Worm (Caenorhabditis elegans) whole organism, young adult: Measurements from ENCODE around the gene mxl-1.

Experiments
- B0019.2 ChIP-seq: fragments of 200-800 bp; sonication (Bioruptor generic); conservative IDR thresholded peaks from 2 replicates; pipeline ENCODE4 v1.3.6; 2022; ENCODE audit warnings: missing genetic modification reagents, missing genetic modification characterization, missing compliant biosample characterization
- D2030.7 ChIP-seq: fragments of 200-800 bp; sonication (Bioruptor generic); IDR thresholded peaks from 2 replicates; pipeline ENCODE4 v1.3.6; 2022; ENCODE audit warnings: missing genetic modification reagents, missing genetic modification characterization, missing compliant biosample characterization
- F22D6.2 ChIP-seq: sonication (generic microtip); optimal IDR thresholded peaks from 2 replicates; lab custom pipeline; 2016; ENCODE audit warnings: mild to moderate bottlenecking, missing genetic modification characterization, missing compliant biosample characterization
- F37B4.10 ChIP-seq: fragments of 200-800 bp; sonication (Bioruptor generic); IDR thresholded peaks from 2 replicates; pipeline ENCODE4 v1.3.6; 2022; ENCODE audit warnings: missing genetic modification characterization, missing compliant biosample characterization
- F57C9.4 ChIP-seq: sonication (generic microtip); optimal IDR thresholded peaks from 2 replicates; lab custom pipeline; 2017; ENCODE audit warnings: mild to moderate bottlenecking, missing genetic modification characterization, missing compliant biosample characterization
- T07F8.4 ChIP-seq: sonication (generic microtip); optimal IDR thresholded peaks from 2 replicates; lab custom pipeline; 2016; ENCODE audit warnings: mild to moderate bottlenecking, missing genetic modification characterization, moderate library complexity, missing compliant biosample characterization
- Y53F4B.3 ChIP-seq: fragments of 200-800 bp; sonication (Bioruptor generic); IDR thresholded peaks from 2 replicates; pipeline ENCODE4 v1.3.6; 2022; ENCODE audit warnings: missing genetic modification reagents, missing genetic modification characterization, missing compliant biosample characterization
- ZK185.1 ChIP-seq: sonication (generic microtip); optimal IDR thresholded peaks from 2 replicates; lab custom pipeline; 2016; ENCODE audit warnings: mild to moderate bottlenecking, missing genetic modification characterization, missing compliant biosample characterization; ENCODE audit not compliant: poor library complexity, severe bottlenecking
- ama-1 ChIP-seq, 3 experiments: fragments of 150-350 bp in 1 of 3; sonication (generic microtip) in 2 of 3; optimal IDR thresholded peaks; 2 replicates each; lab custom pipeline; 2014 to 2018; ENCODE audit warnings: missing biosample characterization in 2 of 3, missing genetic modification characterization in 2 of 3, missing genetic modification reagents in 2 of 3
- aptf-2 ChIP-seq: fragments of 200-800 bp; sonication (Bioruptor generic); conservative IDR thresholded peaks from 2 replicates; pipeline ENCODE4 v1.3.6; 2022; ENCODE audit warnings: missing genetic modification reagents, missing genetic modification characterization, missing compliant biosample characterization
- atf-7 ChIP-seq: sonication (generic microtip); optimal IDR thresholded peaks from 2 replicates; lab custom pipeline; 2017; ENCODE audit warnings: mild to moderate bottlenecking, missing genetic modification characterization, missing compliant biosample characterization
- attf-6 ChIP-seq: fragments of 200-800 bp; sonication (Bioruptor generic); IDR thresholded peaks from 2 replicates; pipeline ENCODE4 v1.3.6; 2022; ENCODE audit warnings: missing genetic modification reagents, missing genetic modification characterization, missing compliant biosample characterization
- cebp-1 ChIP-seq, 2 experiments: fragments of 200-800 bp in 1 of 2; sonication (Bioruptor generic) in 1 of 2; sonication (generic microtip) in 1 of 2; IDR thresholded peaks in 1 of 2; optimal IDR thresholded peaks in 1 of 2; 2 replicates each; pipeline versions ENCODE4 v1.3.6 to Lab custom; 2017 to 2022; ENCODE audit warnings: missing compliant biosample characterization in 2 of 2, missing genetic modification characterization in 2 of 2, mild to moderate bottlenecking in 1 of 2, missing genetic modification reagents in 1 of 2, moderate library complexity in 1 of 2
- ceh-100 ChIP-seq: fragments of 200-800 bp; sonication (Bioruptor generic); IDR thresholded peaks from 2 replicates; pipeline ENCODE4 v1.3.6; 2022; ENCODE audit warnings: missing genetic modification reagents, missing genetic modification characterization, missing compliant biosample characterization
- ceh-27 ChIP-seq: fragments of 200-800 bp; sonication (Bioruptor generic); optimal IDR thresholded peaks from 2 replicates; lab custom pipeline; 2018; ENCODE audit warnings: mild to moderate bottlenecking, missing genetic modification characterization, moderate library complexity, missing compliant biosample characterization
- dpff-1 ChIP-seq: sonication (generic microtip); optimal IDR thresholded peaks from 2 replicates; lab custom pipeline; 2017; ENCODE audit warnings: mild to moderate bottlenecking, missing genetic modification characterization, missing compliant biosample characterization
- dpl-1 ChIP-seq: fragments of 150-350 bp; optimal IDR thresholded peaks from 2 replicates; lab custom pipeline; 2014; ENCODE audit warnings: missing biosample characterization, missing genetic modification reagents, missing genetic modification characterization
- efl-1 ChIP-seq: fragments of 150-350 bp; optimal IDR thresholded peaks from 2 replicates; lab custom pipeline; 2014; ENCODE audit warnings: missing biosample characterization, missing genetic modification reagents, missing genetic modification characterization
- egl-44 ChIP-seq: fragments of 200-800 bp; sonication (Bioruptor generic); IDR thresholded peaks from 2 replicates; pipeline ENCODE4 v1.3.6; 2022; ENCODE audit warnings: missing genetic modification reagents, missing genetic modification characterization, missing compliant biosample characterization
- egrh-3 ChIP-seq: fragments of 200-800 bp; sonication (Bioruptor generic); IDR thresholded peaks from 2 replicates; pipeline ENCODE4 v1.3.6; 2022; ENCODE audit warnings: missing genetic modification reagents, missing genetic modification characterization, missing compliant biosample characterization
- ekl-4 ChIP-seq: fragments of 200-800 bp; sonication (Bioruptor generic); IDR thresholded peaks from 2 replicates; pipeline ENCODE4 v1.3.6; 2022; ENCODE audit warnings: missing genetic modification reagents, missing genetic modification characterization, missing compliant biosample characterization
- him-1 ChIP-seq: sonication (generic microtip); optimal IDR thresholded peaks from 2 replicates; lab custom pipeline; 2016; ENCODE audit warnings: missing genotype, missing genetic modification reagents, missing genetic modification characterization, missing compliant biosample characterization
- hrde-1 ChIP-seq: sonication (generic microtip); optimal IDR thresholded peaks from 2 replicates; lab custom pipeline; 2016; ENCODE audit warnings: missing genetic modification characterization, mild to moderate bottlenecking, missing compliant biosample characterization, moderate library complexity, missing genotype, missing genetic modification reagents, borderline replicate concordance
- hsf-1 ChIP-seq: fragments of 200-800 bp; sonication (Bioruptor generic); IDR thresholded peaks from 2 replicates; pipeline ENCODE4 v1.3.6; 2022; ENCODE audit warnings: missing genetic modification reagents, missing genetic modification characterization, missing compliant biosample characterization
- let-607 ChIP-seq, 2 experiments: fragments of 200-800 bp in 1 of 2; sonication (Bioruptor generic) in 1 of 2; sonication (generic microtip) in 1 of 2; optimal IDR thresholded peaks; 2 replicates each; lab custom pipeline; 2016 to 2018; ENCODE audit warnings: mild to moderate bottlenecking in 2 of 2, missing compliant biosample characterization in 2 of 2, missing genetic modification characterization in 2 of 2, moderate library complexity in 2 of 2, missing genotype in 1 of 2
- lin-35 ChIP-seq, 3 experiments: fragments of 150-350 bp in 2 of 3; sonication (generic microtip) in 1 of 3; optimal IDR thresholded peaks; 2 replicates each; lab custom pipeline; 2014 to 2018; ENCODE audit warnings: missing biosample characterization in 3 of 3, missing genetic modification characterization in 3 of 3, missing genetic modification reagents in 3 of 3
- lin-40 ChIP-seq: sonication (generic microtip); optimal IDR thresholded peaks from 2 replicates; lab custom pipeline; 2016; ENCODE audit warnings: missing genetic modification characterization, mild to moderate bottlenecking, missing compliant biosample characterization, missing genotype, missing genetic modification reagents
- lir-1 ChIP-seq: fragments of 200-800 bp; sonication (Bioruptor generic); conservative IDR thresholded peaks from 2 replicates; pipeline ENCODE4 v1.3.6; 2022; ENCODE audit warnings: missing genetic modification reagents, missing genetic modification characterization, missing compliant biosample characterization
- madf-10 ChIP-seq: sonication (generic microtip); optimal IDR thresholded peaks from 2 replicates; lab custom pipeline; 2016; ENCODE audit warnings: mild to moderate bottlenecking, missing genetic modification characterization, missing compliant biosample characterization
- madf-6 ChIP-seq: fragments of 200-800 bp; sonication (Bioruptor generic); IDR thresholded peaks from 2 replicates; pipeline ENCODE4 v1.3.6; 2022; ENCODE audit warnings: missing genetic modification reagents, missing genetic modification characterization, missing compliant biosample characterization
- mel-28 ChIP-seq: sonication (generic microtip); optimal IDR thresholded peaks from 2 replicates; lab custom pipeline; 2016; ENCODE audit warnings: borderline replicate concordance, mild to moderate bottlenecking, missing genetic modification characterization, missing compliant biosample characterization
- nhr-179 ChIP-seq: sonication (generic microtip); optimal IDR thresholded peaks from 2 replicates; lab custom pipeline; 2016; ENCODE audit warnings: mild to moderate bottlenecking, missing genetic modification characterization, missing compliant biosample characterization
- pha-4 ChIP-seq: fragments of 150-350 bp; sonication (generic microtip); optimal IDR thresholded peaks from 2 replicates; lab custom pipeline; 2014; ENCODE audit warnings: missing biosample characterization, missing genetic modification reagents, missing genetic modification characterization
- rcor-1 ChIP-seq: fragments of 200-800 bp; sonication (Bioruptor generic); IDR thresholded peaks from 2 replicates; pipeline ENCODE4 v1.3.6; 2022; ENCODE audit warnings: missing genetic modification reagents, missing genetic modification characterization, missing compliant biosample characterization
- rpc-1 ChIP-seq, 2 experiments: fragments of 150-350 bp in 1 of 2; sonication (generic microtip) in 1 of 2; optimal IDR thresholded peaks; 2 replicates each; lab custom pipeline; 2014 to 2018; ENCODE audit warnings: missing biosample characterization in 1 of 2, missing genetic modification characterization in 1 of 2, missing genetic modification reagents in 1 of 2, missing genotype in 1 of 2
- sdz-38 ChIP-seq: sonication (generic microtip); optimal IDR thresholded peaks from 2 replicates; lab custom pipeline; 2016; ENCODE audit warnings: missing genotype, missing genetic modification characterization, missing compliant biosample characterization
- snpc-1.1 ChIP-seq: sonication (generic microtip); optimal IDR thresholded peaks from 2 replicates; lab custom pipeline; 2017; ENCODE audit warnings: missing genetic modification characterization, mild to moderate bottlenecking, missing compliant biosample characterization, antibody characterized with exemption, moderate library complexity, missing genotype, missing genetic modification reagents; ENCODE audit not compliant: insufficient read depth
- snpc-4 ChIP-seq, 5 experiments: fragments of 150-350 bp in 1 of 5; sonication (generic microtip) in 4 of 5; optimal IDR thresholded peaks; 2 replicates each; lab custom pipeline; 2014 to 2018; ENCODE audit warnings: missing genetic modification characterization in 5 of 5, missing biosample characterization in 3 of 5, antibody characterized with exemption in 2 of 5, mild to moderate bottlenecking in 2 of 5, missing compliant biosample characterization in 2 of 5, missing genotype in 2 of 5, moderate library complexity in 2 of 5, missing genetic modification reagents in 1 of 5
- somi-1 ChIP-seq: fragments of 200-800 bp; sonication (Bioruptor generic); optimal IDR thresholded peaks from 2 replicates; lab custom pipeline; 2018; ENCODE audit warnings: mild to moderate bottlenecking, missing genetic modification characterization, missing compliant biosample characterization
- sptf-2 ChIP-seq: fragments of 200-800 bp; sonication (Bioruptor generic); optimal IDR thresholded peaks from 2 replicates; lab custom pipeline; 2018; ENCODE audit warnings: mild to moderate bottlenecking, missing genetic modification characterization, missing compliant biosample characterization
- tbp1 ChIP-seq: fragments of 200-800 bp; sonication (Bioruptor generic); optimal IDR thresholded peaks from 2 replicates; lab custom pipeline; 2018; ENCODE audit warnings: mild to moderate bottlenecking, missing genetic modification characterization, missing compliant biosample characterization
- unc-130 ChIP-seq: sonication (generic microtip); optimal IDR thresholded peaks from 2 replicates; lab custom pipeline; 2016; ENCODE audit warnings: missing genetic modification reagents, missing genetic modification characterization, missing compliant biosample characterization
- ztf-22 ChIP-seq: fragments of 200-800 bp; sonication (Bioruptor generic); optimal IDR thresholded peaks from 2 replicates; lab custom pipeline; 2018; ENCODE audit warnings: mild to moderate bottlenecking, missing genetic modification characterization, moderate library complexity, missing compliant biosample characterization
- ztf-25 ChIP-seq: fragments of 200-800 bp; sonication (Bioruptor generic); IDR thresholded peaks from 2 replicates; pipeline ENCODE4 v1.3.6; 2022; ENCODE audit warnings: missing genetic modification reagents, missing genetic modification characterization, missing compliant biosample characterization

Gene mxl-1

DNA sequence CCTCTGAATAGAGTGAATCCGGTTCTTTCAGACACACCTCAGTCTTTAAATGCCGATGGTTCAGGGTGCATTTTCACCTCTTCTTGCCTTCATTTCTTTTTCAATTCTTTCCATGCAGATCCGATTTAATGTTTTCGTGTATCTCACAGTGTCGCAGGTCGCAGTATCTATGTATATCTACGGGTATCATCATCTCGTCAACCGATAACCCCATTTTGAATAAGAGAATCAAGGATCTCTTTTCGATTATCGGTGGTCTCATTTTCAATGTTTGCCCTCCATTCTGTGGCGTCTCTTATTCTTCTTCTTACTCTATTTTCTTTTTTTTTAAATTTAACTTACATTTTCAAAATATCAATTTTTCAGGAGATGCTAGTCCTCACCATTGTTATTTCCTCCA lies 23.7 kb upstream of the mxl-1 start, which contains the start of gene T19B10.2:
Gene T19B10.2 (plus strand): TSS at position 367 of the 400 bp plus-strand sequence.
- TF ChIP-seq dpl-1 (GFP tag; lab: Kevin White, UChicago) = no peak
- TF ChIP-seq lir-1 (GFP tag; lab: Robert Waterston, UW) = no peak
- TF ChIP-seq lin-35 (GFP tag; optimal IDR thresholded peaks at IDR 0.05; lab: Kevin White, UChicago) = no peak
- no peak for TF ChIP-seq ztf-25 (GFP tag; lab: Robert Waterston, UW)
- TF ChIP-seq D2030.7 (GFP tag; lab: Robert Waterston, UW) = no peak
- TF ChIP-seq egrh-3 = no peak
- TF ChIP-seq T07F8.4 = no peak
- no peak for TF ChIP-seq rpc-1 (optimal IDR thresholded peaks at IDR 0.05; lab: Kevin White, UChicago)
- no peak for TF ChIP-seq rpc-1 (tag; optimal IDR thresholded peaks at IDR 0.05; lab: Kevin White, UChicago)

DNA sequence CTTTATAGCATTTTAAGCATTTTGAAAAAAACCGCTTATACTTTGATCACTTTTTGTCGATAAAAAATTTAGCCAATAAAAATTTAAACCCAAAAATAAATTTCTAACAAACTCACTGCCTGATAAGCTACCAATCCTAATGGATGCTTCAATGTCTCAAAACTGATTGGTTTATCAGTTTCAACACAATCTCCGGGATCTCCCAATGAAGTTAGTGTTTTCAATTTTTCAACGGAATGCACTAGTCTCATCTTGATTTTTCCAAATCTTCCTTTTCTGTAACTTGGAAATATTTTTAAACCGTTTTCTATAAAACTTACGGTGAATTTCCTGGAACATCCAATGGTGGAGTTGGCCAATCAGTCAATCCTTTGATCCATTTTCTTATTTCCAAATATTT lies 20.9 kb upstream of the mxl-1 start:
- no peak for TF ChIP-seq mel-28
- no peak for TF ChIP-seq Y53F4B.3
- TF ChIP-seq hsf-1 (GFP tag; lab: Robert Waterston, UW) = no peak
- TF ChIP-seq nhr-179 (tag; lab: Kevin White, UChicago) = no peak
- no peak for TF ChIP-seq egl-44 (GFP tag; lab: Robert Waterston, UW)
- TF ChIP-seq atf-7 (tag; lab: Kevin White, UChicago) = no peak
- no peak for TF ChIP-seq B0019.2
- no peak for TF ChIP-seq ztf-22 (GFP tag; lab: Kevin White, UChicago)
- no peak for TF ChIP-seq F57C9.4 (tag; lab: Kevin White, UChicago)
- no peak for TF ChIP-seq efl-1
- no peak for TF ChIP-seq dpl-1 (GFP tag; lab: Kevin White, UChicago)
- TF ChIP-seq ZK185.1 (tag; lab: Kevin White, UChicago) = no peak
- no peak for TF ChIP-seq lin-40 (tag; lab: Kevin White, UChicago)
- no peak for TF ChIP-seq dpff-1 (tag; lab: Kevin White, UChicago)
- no peak for TF ChIP-seq unc-130
- no peak for TF ChIP-seq F37B4.10 (GFP tag; lab: Robert Waterston, UW)
- no peak for TF ChIP-seq sdz-38 (tag; lab: Kevin White, UChicago)
- TF ChIP-seq pha-4 (tag; lab: Kevin White, UChicago) = no peak

DNA sequence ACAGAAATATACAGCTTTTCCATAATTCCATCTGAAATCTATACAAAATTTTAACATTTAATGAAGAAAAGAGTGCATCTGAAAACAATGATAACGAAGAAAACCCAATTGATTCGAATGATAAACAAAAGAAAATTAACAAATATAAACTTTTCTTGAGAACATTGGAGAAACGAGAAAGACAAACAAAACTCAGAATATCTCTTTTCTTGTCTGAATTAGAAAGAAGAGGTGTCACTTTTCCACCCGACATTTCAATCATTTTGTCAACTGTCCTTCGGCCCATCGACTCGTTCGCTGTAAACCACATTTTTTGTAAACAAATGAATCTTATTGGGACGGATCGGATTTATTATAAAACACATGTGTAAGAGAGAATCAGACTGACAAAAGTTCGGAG lies 18.7 kb upstream of the mxl-1 start, which contains the start of gene bgal-1:
Gene bgal-1 (minus strand): TSS at position 38 of the 400 bp plus-strand sequence.
- no peak for TF ChIP-seq rcor-1 (GFP tag; lab: Robert Waterston, UW)
- TF ChIP-seq somi-1 (GFP tag; lab: Kevin White, UChicago) = peak; percentile 8
- no peak for TF ChIP-seq tbp1 (GFP tag; lab: Kevin White, UChicago)
- no peak for TF ChIP-seq D2030.7 (GFP tag; lab: Robert Waterston, UW)
- TF ChIP-seq let-607 (tag; optimal IDR thresholded peaks at IDR 0.05; lab: Kevin White, UChicago) = no peak
- no peak for TF ChIP-seq aptf-2
- TF ChIP-seq sptf-2 (GFP tag; lab: Kevin White, UChicago) = no peak
- no peak for TF ChIP-seq cebp-1 (GFP tag; IDR thresholded peaks at IDR 0.05; lab: Robert Waterston, UW)
- no peak for TF ChIP-seq cebp-1 (tag; optimal IDR thresholded peaks at IDR 0.05; lab: Kevin White, UChicago)
- 0 out of 2 replicates have a peak, but pooled peaks have one; percentile 18 for TF ChIP-seq ekl-4 (GFP tag; lab: Robert Waterston, UW)
- no peak for TF ChIP-seq rpc-1 (optimal IDR thresholded peaks at IDR 0.05; lab: Kevin White, UChicago)
- TF ChIP-seq rpc-1 (tag; optimal IDR thresholded peaks at IDR 0.05; lab: Kevin White, UChicago) = no peak
- TF ChIP-seq attf-6 = no peak
- TF ChIP-seq F22D6.2 (tag; lab: Kevin White, UChicago) = no peak
- no peak for TF ChIP-seq snpc-1.1 (tag; lab: Kevin White, UChicago)
- TF ChIP-seq ceh-27 (GFP tag; lab: Kevin White, UChicago) = no peak
- no peak for TF ChIP-seq him-1 (tag; lab: Kevin White, UChicago)
- no peak for TF ChIP-seq ceh-100 (GFP tag; lab: Robert Waterston, UW)
- no peak for TF ChIP-seq madf-10 (tag; lab: Kevin White, UChicago)
- no peak; the same call in 1 of the 2 replicates for TF ChIP-seq madf-6 (GFP tag; lab: Robert Waterston, UW)
- TF ChIP-seq ama-1 (optimal IDR thresholded peaks at IDR 0.05; lab: Kevin White, UChicago) = peak; percentile 22
- peak in 1 of 2 experiments; percentile 15 for TF ChIP-seq ama-1 (GFP tag; optimal IDR thresholded peaks at IDR 0.05; lab: Kevin White, UChicago)
- TF ChIP-seq snpc-4 (GFP tag; optimal IDR thresholded peaks at IDR 0.05; lab: Kevin White, UChicago) = no peak
- TF ChIP-seq snpc-4 (tag; optimal IDR thresholded peaks at IDR 0.05; lab: Kevin White, UChicago) = peak in 2 of 4 experiments; percentile 32 to 39
- no peak for TF ChIP-seq hrde-1 (tag; lab: Kevin White, UChicago)
